Fruit fly (Drosophila melanogaster) whole organism, embryonic: ENCODE results near the gene CG12379.

Source experiments
- Adf1 ChIP-seq: fragments of 200-800 bp; sonication (Bioruptor generic); IDR thresholded peaks from 2 replicates; pipeline ENCODE4 v1.3.6; 2022; ENCODE audit warnings: missing biosample characterization, missing genetic modification characterization
- B-H1 ChIP-seq: fragments of 200-800 bp; sonication (Bioruptor generic); IDR thresholded peaks from 3 replicates; pipeline ENCODE4 v1.3.6; 2022; ENCODE audit warnings: missing biosample characterization, missing genetic modification characterization
- CG1024 ChIP-seq: fragments of 200-800 bp; sonication (Bioruptor generic); IDR thresholded peaks from 2 replicates; pipeline ENCODE4 v1.3.6; 2022; ENCODE audit warnings: missing biosample characterization, missing genetic modification characterization
- CG10462 ChIP-seq: fragments of 200-800 bp; sonication (Bioruptor generic); optimal IDR thresholded peaks from 2 replicates; lab custom pipeline; 2016; ENCODE audit warnings: missing biosample characterization, missing genetic modification characterization
- CG10959 ChIP-seq: fragments of 200-800 bp; sonication (Bioruptor generic); IDR thresholded peaks from 2 replicates; pipeline ENCODE4 v1.3.6; 2022; ENCODE audit warnings: missing biosample characterization, missing genetic modification characterization
- CG11696 ChIP-seq: fragments of 200-800 bp; sonication (Bioruptor generic); IDR thresholded peaks from 2 replicates; pipeline ENCODE4 v1.3.6; 2022; ENCODE audit warnings: missing biosample characterization, missing genetic modification characterization
- CG12104 ChIP-seq: fragments of 200-800 bp; sonication (Bioruptor generic); optimal IDR thresholded peaks from 3 replicates; lab custom pipeline; 2016; ENCODE audit warnings: missing biosample characterization, missing genetic modification characterization
- CG12391 ChIP-seq: fragments of 200-800 bp; sonication (Bioruptor generic); optimal IDR thresholded peaks from 3 replicates; lab custom pipeline; 2018; ENCODE audit warnings: missing biosample characterization, mild to moderate bottlenecking, missing genetic modification characterization, moderate library complexity
- CG12659 ChIP-seq: fragments of 200-800 bp; sonication (Bioruptor generic); optimal IDR thresholded peaks from 3 replicates; lab custom pipeline; 2017; ENCODE audit warnings: mild to moderate bottlenecking, missing biosample characterization, missing genetic modification reagents, missing genetic modification characterization
- CG14860 ChIP-seq: fragments of 200-800 bp; sonication (Bioruptor generic); IDR thresholded peaks from 3 replicates; pipeline ENCODE4 v1.3.6; 2022; ENCODE audit warnings: missing biosample characterization, missing genetic modification characterization; ENCODE audit not compliant: partially characterized antibody
- CG17912 ChIP-seq: fragments of 200-800 bp; sonication (Bioruptor generic); optimal IDR thresholded peaks from 2 replicates; lab custom pipeline; 2018; ENCODE audit warnings: missing biosample characterization, mild to moderate bottlenecking, missing genetic modification characterization
- CG2199 ChIP-seq: fragments of 200-800 bp; sonication (Bioruptor generic); IDR thresholded peaks from 3 replicates; pipeline ENCODE4 v1.3.6; 2022; ENCODE audit warnings: missing biosample characterization, missing genetic modification characterization
- CG30020 ChIP-seq: fragments of 200-800 bp; optimal IDR thresholded peaks from 2 replicates; lab custom pipeline; 2019; ENCODE audit warnings: missing biosample characterization, mild to moderate bottlenecking, missing genetic modification characterization, moderate library complexity
- CG31388 ChIP-seq: fragments of 200-800 bp; sonication (Bioruptor generic); optimal IDR thresholded peaks from 2 replicates; lab custom pipeline; 2016; ENCODE audit warnings: missing biosample characterization, missing genetic modification characterization
- CG34376 ChIP-seq: fragments of 200-800 bp; sonication (Bioruptor generic); optimal IDR thresholded peaks from 2 replicates; lab custom pipeline; 2018; ENCODE audit warnings: missing biosample characterization, mild to moderate bottlenecking, missing genetic modification characterization
- CG43689 ChIP-seq: fragments of 200-800 bp; sonication (Bioruptor generic); IDR thresholded peaks from 2 replicates; pipeline ENCODE4 v1.3.6; 2022; ENCODE audit warnings: missing biosample characterization, missing genetic modification characterization
- CG4617 ChIP-seq: fragments of 200-800 bp; sonication (Bioruptor generic); optimal IDR thresholded peaks from 3 replicates; lab custom pipeline; 2016; ENCODE audit warnings: missing biosample characterization, missing genetic modification characterization, borderline replicate concordance
- CG5180 ChIP-seq: fragments of 200-800 bp; sonication (Bioruptor generic); optimal IDR thresholded peaks from 3 replicates; lab custom pipeline; 2017; ENCODE audit warnings: missing biosample characterization, missing genetic modification characterization, mild to moderate bottlenecking, moderate library complexity, missing genetic modification reagents
- CG5953 ChIP-seq: fragments of 200-800 bp; sonication (Bioruptor generic); IDR thresholded peaks from 2 replicates; pipeline ENCODE4 v1.3.6; 2022; ENCODE audit warnings: missing biosample characterization, missing genetic modification characterization
- CG7928 ChIP-seq: fragments of 200-800 bp; sonication (Bioruptor generic); optimal IDR thresholded peaks from 2 replicates; lab custom pipeline; 2017; ENCODE audit warnings: missing biosample characterization, mild to moderate bottlenecking, missing genetic modification characterization
- CG7963 ChIP-seq: fragments of 200-800 bp; sonication (Bioruptor generic); IDR thresholded peaks from 3 replicates; pipeline ENCODE4 v1.3.6; 2022; ENCODE audit warnings: missing biosample characterization, missing genetic modification characterization; ENCODE audit not compliant: partially characterized antibody
- CG8924 ChIP-seq: fragments of 200-800 bp; optimal IDR thresholded peaks from 3 replicates; lab custom pipeline; 2019; ENCODE audit warnings: missing biosample characterization, mild to moderate bottlenecking, missing genetic modification characterization, moderate library complexity
- CG9797 ChIP-seq: fragments of 200-800 bp; sonication (Bioruptor generic); optimal IDR thresholded peaks from 3 replicates; lab custom pipeline; 2018; ENCODE audit warnings: missing biosample characterization, mild to moderate bottlenecking, missing genetic modification characterization
- CkIIα-i1 ChIP-seq: fragments of 200-800 bp; sonication (Bioruptor generic); IDR thresholded peaks from 2 replicates; pipeline ENCODE4 v1.3.6; 2022; ENCODE audit warnings: missing biosample characterization, missing genetic modification characterization
- Dek ChIP-seq: fragments of 200-800 bp; sonication (Bioruptor generic); optimal IDR thresholded peaks from 3 replicates; lab custom pipeline; 2019; ENCODE audit warnings: missing biosample characterization, mild to moderate bottlenecking, missing genetic modification characterization, moderate library complexity
- E2f1 ChIP-seq: fragments of 200-800 bp; sonication (Bioruptor generic); IDR thresholded peaks from 2 replicates; pipeline ENCODE4 v1.3.6; 2022; ENCODE audit warnings: missing biosample characterization, missing genetic modification characterization
- Elba2 ChIP-seq: fragments of 200-800 bp; sonication (Bioruptor generic); optimal IDR thresholded peaks from 3 replicates; lab custom pipeline; 2016; ENCODE audit warnings: missing biosample characterization, missing genetic modification characterization
- HLHmδ ChIP-seq: fragments of 200-800 bp; sonication (Bioruptor generic); optimal IDR thresholded peaks from 2 replicates; lab custom pipeline; 2018; ENCODE audit warnings: missing biosample characterization, mild to moderate bottlenecking, missing genetic modification characterization, moderate library complexity
- HmgZ ChIP-seq: fragments of 200-800 bp; sonication (Bioruptor generic); optimal IDR thresholded peaks from 2 replicates; lab custom pipeline; 2018; ENCODE audit warnings: missing biosample characterization, mild to moderate bottlenecking, missing genetic modification characterization
- Neu2 ChIP-seq: fragments of 200-800 bp; sonication (Bioruptor generic); optimal IDR thresholded peaks from 3 replicates; lab custom pipeline; 2016; ENCODE audit warnings: missing biosample characterization, missing genetic modification characterization, borderline replicate concordance
- Nf-YB ChIP-seq: fragments of 200-800 bp; sonication (Bioruptor generic); optimal IDR thresholded peaks from 3 replicates; lab custom pipeline; 2019; ENCODE audit warnings: missing biosample characterization, mild to moderate bottlenecking, missing genetic modification characterization, moderate library complexity
- Opbp ChIP-seq: fragments of 200-800 bp; sonication (Bioruptor generic); IDR thresholded peaks from 3 replicates; pipeline ENCODE4 v1.3.6; 2022; ENCODE audit warnings: missing biosample characterization, missing genetic modification characterization; ENCODE audit not compliant: partially characterized antibody
- Sin3A ChIP-seq: fragments of >200 bp; optimal IDR thresholded peaks from 2 replicates; lab custom pipeline; 2018
- bcd ChIP-seq: fragments of 200-800 bp; sonication (Bioruptor generic); optimal IDR thresholded peaks from 2 replicates; lab custom pipeline; 2017; ENCODE audit warnings: missing biosample characterization, mild to moderate bottlenecking, missing genetic modification characterization
- bigmax ChIP-seq: fragments of 200-800 bp; sonication (Bioruptor generic); optimal IDR thresholded peaks from 2 replicates; lab custom pipeline; 2018; ENCODE audit warnings: missing biosample characterization, mild to moderate bottlenecking, missing genetic modification characterization
- bowl ChIP-seq: fragments of 200-800 bp; sonication (Bioruptor generic); IDR thresholded peaks from 2 replicates; pipeline ENCODE4 v1.3.6; 2022; ENCODE audit warnings: missing biosample characterization, missing genetic modification characterization
- danr ChIP-seq: fragments of 200-800 bp; sonication (Bioruptor generic); IDR thresholded peaks from 2 replicates; pipeline ENCODE4 v1.3.6; 2022; ENCODE audit warnings: missing biosample characterization, missing genetic modification characterization
- dm ChIP-seq: fragments of 200-800 bp; sonication (Bioruptor generic); optimal IDR thresholded peaks from 3 replicates; lab custom pipeline; 2016; ENCODE audit warnings: missing biosample characterization, missing genetic modification characterization
- fd64A ChIP-seq: fragments of 200-800 bp; sonication (Bioruptor generic); optimal IDR thresholded peaks from 3 replicates; lab custom pipeline; 2018; ENCODE audit warnings: missing biosample characterization, mild to moderate bottlenecking, missing genetic modification characterization
- fru ChIP-seq: fragments of >200 bp; optimal IDR thresholded peaks from 2 replicates; lab custom pipeline; 2017
- ftz-f1 ChIP-seq: fragments of 200-800 bp; sonication (Bioruptor generic); optimal IDR thresholded peaks from 2 replicates; lab custom pipeline; 2016; ENCODE audit warnings: missing biosample characterization, missing genetic modification characterization
- gcm2 ChIP-seq: fragments of 200-800 bp; sonication (Bioruptor generic); optimal IDR thresholded peaks from 2 replicates; lab custom pipeline; 2016; ENCODE audit warnings: missing biosample characterization, missing genetic modification characterization
- gfzf ChIP-seq: fragments of 200-800 bp; sonication (Bioruptor generic); optimal IDR thresholded peaks from 2 replicates; lab custom pipeline; 2016; ENCODE audit warnings: missing biosample characterization, mild to moderate bottlenecking, missing genetic modification characterization, moderate library complexity
- hbn ChIP-seq: fragments of 200-800 bp; sonication (Bioruptor generic); IDR thresholded peaks from 2 replicates; pipeline ENCODE4 v1.3.6; 2022; ENCODE audit warnings: missing biosample characterization, missing genetic modification characterization; ENCODE audit not compliant: partially characterized antibody
- maf-S ChIP-seq: fragments of 200-800 bp; sonication (Bioruptor generic); optimal IDR thresholded peaks from 2 replicates; lab custom pipeline; 2016; ENCODE audit warnings: missing biosample characterization, missing genetic modification characterization
- nom ChIP-seq: fragments of 200-800 bp; sonication (Bioruptor generic); optimal IDR thresholded peaks from 2 replicates; lab custom pipeline; 2017; ENCODE audit warnings: missing biosample characterization, missing genetic modification characterization, mild to moderate bottlenecking, moderate library complexity, missing genetic modification reagents
- schlank ChIP-seq: fragments of 200-800 bp; sonication (Bioruptor generic); optimal IDR thresholded peaks from 2 replicates; lab custom pipeline; 2018; ENCODE audit warnings: missing biosample characterization, mild to moderate bottlenecking, missing genetic modification characterization
- tna ChIP-seq: fragments of 200-800 bp; sonication (Bioruptor generic); IDR thresholded peaks from 2 replicates; pipeline ENCODE4 v1.3.6; 2022; ENCODE audit warnings: missing biosample characterization, missing genetic modification characterization; ENCODE audit not compliant: partially characterized antibody
- unpg ChIP-seq: fragments of 200-800 bp; sonication (Bioruptor generic); optimal IDR thresholded peaks from 3 replicates; lab custom pipeline; 2018; ENCODE audit warnings: missing biosample characterization, mild to moderate bottlenecking, missing genetic modification characterization, moderate library complexity

The CG12379 gene

DNA sequence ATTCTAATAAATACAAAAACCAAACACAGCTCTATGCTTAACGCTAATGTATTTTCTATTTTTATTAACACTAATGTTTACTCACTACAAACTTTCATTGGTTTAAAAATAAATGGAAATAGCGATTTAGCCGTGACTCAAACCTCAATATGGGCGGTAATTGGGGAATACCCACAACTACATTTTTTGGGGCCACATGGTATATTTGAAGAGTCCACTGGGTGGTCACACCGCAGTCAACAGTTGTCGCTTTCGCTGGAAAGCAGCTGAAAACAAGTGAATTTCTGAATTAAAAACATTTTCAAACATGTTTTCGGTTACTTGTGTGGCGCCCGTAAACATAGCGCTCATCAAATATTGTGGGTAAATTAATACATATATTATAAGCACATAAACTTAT, 15.1 kb upstream of the CG12379 start, which contains the start of gene Mvd (continued):
- TF ChIP-seq CG5180 (GFP tag; lab: Kevin White, UChicago) (no peak), CG31388 (GFP tag; lab: Kevin White, UChicago) (no peak), CG12659 (peak; percentile 65), HmgZ (tag; lab: Kevin White, UChicago) (peak; percentile 74)

DNA sequence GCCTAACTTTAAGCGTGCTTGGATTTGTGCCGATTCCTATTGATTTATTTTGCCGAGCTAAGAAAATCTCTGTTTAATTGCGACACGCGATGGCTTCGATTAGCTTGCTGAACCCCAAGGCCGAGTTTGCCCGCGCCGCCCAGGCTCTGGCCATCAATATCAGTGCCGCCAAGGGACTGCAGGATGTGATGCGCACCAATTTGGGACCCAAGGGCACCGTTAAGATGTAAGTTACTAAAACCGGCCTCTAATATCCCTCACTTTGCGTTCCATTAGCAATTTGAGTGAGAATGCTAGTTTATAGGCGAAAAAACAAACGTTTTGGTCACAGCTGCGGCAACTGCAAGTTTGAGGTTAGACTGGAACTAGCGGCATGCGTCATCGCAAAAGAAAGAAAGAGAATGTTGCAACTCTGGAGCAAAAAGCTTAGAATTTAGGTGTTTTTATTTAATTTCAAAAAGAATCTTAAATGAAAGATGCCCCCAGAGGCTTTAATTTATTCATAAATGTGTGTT, 12.9 kb upstream of the CG12379 start:
- TF ChIP-seq CG34376 (GFP tag; lab: Kevin White, UChicago) (no peak), CG10959 (GFP tag; lab: Robert Waterston, UW) (no peak), CG12104 (GFP tag; lab: Kevin White, UChicago) (no peak), nom (GFP tag; lab: Kevin White, UChicago) (no peak), unpg (no peak), schlank (tag; lab: Kevin White, UChicago) (no peak), CG14860 (GFP tag; lab: Robert Waterston, UW) (no peak), fru (lab: Kevin White, UChicago) (no peak), CG11696 (GFP tag; lab: Robert Waterston, UW) (no peak), CG30020 (tag; lab: Kevin White, UChicago) (no peak), Sin3A (peak; percentile 66), Nf-YB (GFP tag; lab: Kevin White, UChicago) (no peak), CG7963 (GFP tag; lab: Robert Waterston, UW) (no peak), Adf1 (GFP tag; lab: Robert Waterston, UW) (no peak), CG10462 (GFP tag; lab: Kevin White, UChicago) (no peak), fd64A (GFP tag; lab: Kevin White, UChicago) (no peak), bowl (GFP tag; lab: Robert Waterston, UW) (no peak), CG17912 (GFP tag; lab: Kevin White, UChicago) (no peak), B-H1 (no peak), dm (peak; percentile 42), CG2199 (GFP tag; lab: Robert Waterston, UW) (no peak), CG43689 (GFP tag; lab: Robert Waterston, UW) (no peak), Opbp (GFP tag; lab: Robert Waterston, UW) (peak; percentile 19; the same call in 1 of the 3 replicates), hbn (GFP tag; lab: Robert Waterston, UW) (no peak), CG7928 (no peak), gfzf (no peak), danr (GFP tag; lab: Robert Waterston, UW) (no peak), bigmax (peak; percentile 96), Dek (no peak), maf-S (GFP tag; lab: Kevin White, UChicago) (no peak), CG1024 (GFP tag; lab: Robert Waterston, UW) (no peak), bcd (GFP tag; lab: Kevin White, UChicago) (no peak), gcm2 (GFP tag; lab: Kevin White, UChicago) (no peak), Neu2 (GFP tag; lab: Kevin White, UChicago) (no peak), CG12391 (tag; lab: Kevin White, UChicago) (no peak), HLHmδ (GFP tag; lab: Kevin White, UChicago) (no peak), CG4617 (GFP tag; lab: Kevin White, UChicago) (peak; percentile 55), CG31388 (GFP tag; lab: Kevin White, UChicago) (no peak), tna (GFP tag; lab: Robert Waterston, UW) (no peak), CG8924 (tag; lab: Kevin White, UChicago) (no peak), CG5180 (GFP tag; lab: Kevin White, UChicago) (no peak), CG9797 (peak; percentile 8), E2f1 (GFP tag; lab: Robert Waterston, UW) (no peak), ftz-f1 (GFP tag; lab: Kevin White, UChicago) (no peak), CG5953 (GFP tag; lab: Robert Waterston, UW) (no peak), CkIIα-i1 (no peak), Elba2 (GFP tag; lab: Kevin White, UChicago) (peak; percentile 69)
